Worm (Caenorhabditis elegans): Measurements from ENCODE around the gene ddx-17.
A peak's percentile ranks its signal among the peaks of the same experiment; 100 is the strongest.

The ddx-17 gene

ce11 chrV:14023074-14023473 is 11.2 kb upstream of the ddx-17 start, which contains the start of gene T08G5.15:
Gene T08G5.15 (minus strand): TSS chrV:14023174.
- TF ChIP-seq tab-1 (GFP tag; IDR thresholded peaks at IDR 0.05) = no peak
- TF ChIP-seq flt-1 (GFP tag; IDR thresholded peaks at IDR 0.05) = no peak
- no peak for TF ChIP-seq ztf-23 (GFP tag; IDR thresholded peaks at IDR 0.05)
- no peak for TF ChIP-seq T22C8.4 (GFP tag; IDR thresholded peaks at IDR 0.05)
- TF ChIP-seq cog-1 (tag; optimal IDR thresholded peaks at IDR 0.05) = no peak
- TF ChIP-seq ref-1 (GFP tag; conservative IDR thresholded peaks at IDR 0.05) = no peak
- TF ChIP-seq klf-2 (GFP tag; conservative IDR thresholded peaks at IDR 0.05) = no peak
- TF ChIP-seq ztf-29 (GFP tag; IDR thresholded peaks at IDR 0.05) = no peak
- TF ChIP-seq med-1 (GFP tag; optimal IDR thresholded peaks at IDR 0.05; ENCODE audit: insufficient read depth) = no peak

DNA sequence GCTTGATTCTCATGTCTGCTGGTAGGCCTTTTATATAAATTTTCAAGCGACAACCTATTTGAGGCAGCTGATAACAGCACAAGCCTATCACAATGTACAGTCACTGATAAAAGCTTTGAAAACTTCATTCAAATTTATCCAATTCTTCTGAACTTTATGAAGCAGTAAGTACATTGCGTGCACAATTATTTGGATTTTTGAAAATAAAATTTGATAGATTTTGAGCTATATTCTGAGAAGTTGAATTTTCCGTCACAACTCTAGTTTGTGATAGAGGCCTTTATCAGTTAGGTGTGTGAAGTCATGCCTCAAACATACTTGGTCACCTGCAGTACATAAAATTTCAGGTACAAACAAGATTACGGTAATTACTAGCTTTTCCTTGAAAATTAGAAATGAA is 6.8 kb upstream of the ddx-17 start, which contains the start of the genes mtl-2 and T08G5.1:
mtl-2 (minus strand) TSS at position 34 of the 400 bp plus-strand sequence.
T08G5.1 (plus strand) TSS at position 127 of the 400 bp plus-strand sequence.
- no peak for TF ChIP-seq ztf-23 (GFP tag; IDR thresholded peaks at IDR 0.05)
- TF ChIP-seq flt-1 (GFP tag; IDR thresholded peaks at IDR 0.05) = no peak
- no peak for TF ChIP-seq med-1 (GFP tag; optimal IDR thresholded peaks at IDR 0.05; ENCODE audit: insufficient read depth)
- TF ChIP-seq ref-1 (GFP tag; conservative IDR thresholded peaks at IDR 0.05) = no peak
- TF ChIP-seq T22C8.4 (GFP tag; IDR thresholded peaks at IDR 0.05) = no peak
- no peak for TF ChIP-seq tab-1 (GFP tag; IDR thresholded peaks at IDR 0.05)
- TF ChIP-seq cog-1 (tag; optimal IDR thresholded peaks at IDR 0.05) = no peak
- no peak for TF ChIP-seq ztf-29 (GFP tag; IDR thresholded peaks at IDR 0.05)
- TF ChIP-seq klf-2 (GFP tag; conservative IDR thresholded peaks at IDR 0.05) = no peak

- TF ChIP-seq ztf-23 (GFP tag; IDR thresholded peaks at IDR 0.05) = no peak
- TF ChIP-seq cog-1 (tag; optimal IDR thresholded peaks at IDR 0.05) = no peak
- TF ChIP-seq med-1 (GFP tag; optimal IDR thresholded peaks at IDR 0.05; ENCODE audit: insufficient read depth) = no peak
- no peak for TF ChIP-seq tab-1 (GFP tag; IDR thresholded peaks at IDR 0.05)
- TF ChIP-seq ztf-29 (GFP tag; IDR thresholded peaks at IDR 0.05) = no peak
These were observed 5.6 kb upstream of the ddx-17 start, which contains the start of gene srh-308 for ce11 chrV:14017476-14017875. Gene srh-308 (minus strand): TSS chrV:14017576.

DNA sequence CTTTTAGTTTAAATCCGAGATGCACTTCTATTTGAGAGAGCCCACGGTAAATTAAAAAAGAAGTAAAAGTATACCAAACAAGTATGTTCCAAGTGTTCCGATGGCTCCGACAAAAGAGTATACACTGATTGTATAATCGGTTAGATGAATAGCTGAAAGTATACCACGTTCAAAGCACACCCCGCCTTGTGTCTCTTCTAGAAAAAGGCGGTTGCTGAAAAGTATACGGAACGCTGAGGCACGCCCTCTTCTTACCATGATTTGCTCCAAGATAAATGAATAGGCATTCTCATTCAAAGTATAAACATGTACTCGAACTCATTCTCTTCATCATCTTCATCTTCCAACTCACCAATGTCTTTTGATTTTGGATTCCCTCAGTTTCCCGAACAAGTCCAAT is 2.5 kb upstream of the ddx-17 start, which contains the start of gene end-3:
end-3 (plus strand) TSS at position 301 of the 400 bp plus-strand sequence.
- TF ChIP-seq cog-1 (tag; optimal IDR thresholded peaks at IDR 0.05) = no peak
- TF ChIP-seq flt-1 (GFP tag; IDR thresholded peaks at IDR 0.05) = no peak
- no peak for TF ChIP-seq tab-1 (GFP tag; IDR thresholded peaks at IDR 0.05)
- no peak for TF ChIP-seq ztf-23 (GFP tag; IDR thresholded peaks at IDR 0.05)
- TF ChIP-seq klf-2 (GFP tag; conservative IDR thresholded peaks at IDR 0.05) = no peak
- TF ChIP-seq med-1 (GFP tag; optimal IDR thresholded peaks at IDR 0.05; ENCODE audit: insufficient read depth) = no peak
- TF ChIP-seq ztf-29 (GFP tag; IDR thresholded peaks at IDR 0.05) = no peak
- TF ChIP-seq ref-1 (GFP tag; conservative IDR thresholded peaks at IDR 0.05) = no peak
- TF ChIP-seq T22C8.4 (GFP tag; IDR thresholded peaks at IDR 0.05) = no peak

- TF ChIP-seq ztf-23 (GFP tag; IDR thresholded peaks at IDR 0.05) (no peak), ztf-29 (GFP tag; IDR thresholded peaks at IDR 0.05) (no peak), ref-1 (GFP tag; conservative IDR thresholded peaks at IDR 0.05) (no peak), med-1 (GFP tag; optimal IDR thresholded peaks at IDR 0.05; ENCODE audit: insufficient read depth) (no peak), cog-1 (tag; optimal IDR thresholded peaks at IDR 0.05) (no peak), T22C8.4 (GFP tag; IDR thresholded peaks at IDR 0.05) (no peak), flt-1 (GFP tag; IDR thresholded peaks at IDR 0.05) (no peak), tab-1 (GFP tag; IDR thresholded peaks at IDR 0.05) (no peak), klf-2 (GFP tag; conservative IDR thresholded peaks at IDR 0.05) (no peak)
These were observed 1.8 kb upstream of the ddx-17 start for ce11 chrV:14013638-14014037.

DNA sequence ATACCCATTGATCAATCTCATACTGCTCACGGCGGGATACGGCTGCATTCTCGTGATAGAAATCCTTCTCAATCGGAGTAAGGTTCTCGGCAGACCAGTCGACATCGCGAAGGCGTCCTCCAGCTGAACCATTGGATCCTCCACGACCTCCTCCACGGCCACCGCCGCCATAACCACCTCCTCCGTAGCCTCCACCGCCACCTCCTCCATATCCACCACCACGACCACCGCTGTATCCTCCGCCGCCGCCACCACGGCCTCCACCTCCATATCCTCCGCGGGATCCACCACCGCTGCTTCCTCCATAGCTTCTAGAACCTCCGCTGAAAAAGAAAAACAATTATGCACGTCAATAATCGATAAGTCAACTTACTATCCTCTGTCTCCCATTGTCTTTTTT is 425 bp downstream of the ddx-17 start:
- TF ChIP-seq ref-1 (GFP tag; conservative IDR thresholded peaks at IDR 0.05) = no peak
- 0 out of 2 replicates have a peak, but pooled peaks have one; percentile 33 for TF ChIP-seq ztf-23 (GFP tag; IDR thresholded peaks at IDR 0.05)
- TF ChIP-seq flt-1 (GFP tag; IDR thresholded peaks at IDR 0.05) = 0 out of 2 replicates have a peak, but pooled peaks have one; percentile 18

- TF ChIP-seq cog-1 (tag; optimal IDR thresholded peaks at IDR 0.05) (no peak), ref-1 (GFP tag; conservative IDR thresholded peaks at IDR 0.05) (no peak), klf-2 (GFP tag; conservative IDR thresholded peaks at IDR 0.05) (no peak), med-1 (GFP tag; optimal IDR thresholded peaks at IDR 0.05; ENCODE audit: insufficient read depth) (no peak), flt-1 (GFP tag; IDR thresholded peaks at IDR 0.05) (no peak), ztf-23 (GFP tag; IDR thresholded peaks at IDR 0.05) (no peak), tab-1 (GFP tag; IDR thresholded peaks at IDR 0.05) (no peak), ztf-29 (GFP tag; IDR thresholded peaks at IDR 0.05) (no peak), T22C8.4 (GFP tag; IDR thresholded peaks at IDR 0.05) (no peak)
These were observed 1.8 kb downstream of the ddx-17 start for ce11 chrV:14010021-14010420.

DNA sequence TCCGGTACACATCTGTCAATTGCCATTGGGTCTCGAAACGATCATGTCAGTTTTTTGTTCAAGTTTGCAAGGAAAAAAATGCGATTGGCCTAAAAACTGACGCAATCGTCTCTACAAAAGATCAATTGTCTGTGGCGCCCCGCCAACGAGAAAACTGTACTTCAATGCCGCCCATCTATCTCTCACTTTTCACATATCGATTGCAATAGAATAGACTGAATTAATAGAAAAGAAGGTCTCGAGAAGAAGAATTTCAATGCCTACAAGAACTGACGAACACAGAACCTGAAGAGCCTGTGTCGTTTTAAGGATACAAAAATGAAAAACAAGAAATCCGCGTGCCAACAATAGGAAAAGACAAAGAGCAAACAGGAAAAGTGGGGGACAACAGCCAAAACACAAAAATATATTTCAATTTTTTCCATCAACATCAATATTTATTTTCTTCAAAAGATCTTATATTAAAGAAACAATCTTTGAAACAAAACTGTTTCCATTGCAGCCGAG is 3.4 kb downstream of the ddx-17 start:
- TF ChIP-seq tab-1 (GFP tag; IDR thresholded peaks at IDR 0.05) (no peak), T22C8.4 (GFP tag; IDR thresholded peaks at IDR 0.05) (0 out of 2 replicates have a peak, but pooled peaks have one; percentile 10), ref-1 (GFP tag; conservative IDR thresholded peaks at IDR 0.05) (no peak)

DNA sequence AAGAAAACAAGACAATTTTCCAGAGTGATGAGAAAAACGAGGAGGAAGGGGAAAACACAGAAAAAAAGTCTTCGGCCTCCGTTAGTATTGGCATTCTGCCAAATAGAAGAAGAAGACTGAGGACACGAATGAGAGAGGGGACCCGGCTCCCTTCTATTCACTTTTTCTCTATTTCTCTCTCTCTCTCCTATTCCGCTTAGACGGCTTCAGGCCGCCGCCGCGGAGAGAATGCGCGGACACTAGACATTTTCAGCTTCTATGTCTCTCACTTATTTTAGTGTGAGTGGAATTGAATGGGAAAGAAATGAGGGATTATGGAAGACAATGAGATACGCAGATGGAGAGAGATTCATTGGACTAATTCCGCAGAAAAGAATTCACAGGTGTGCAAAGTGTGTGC is 5.0 kb downstream of the ddx-17 start:
- TF ChIP-seq flt-1 (GFP tag; IDR thresholded peaks at IDR 0.05) (0 out of 2 replicates have a peak, but pooled peaks have one; percentile 4), ztf-29 (GFP tag; IDR thresholded peaks at IDR 0.05) (no peak)

- no peak for TF ChIP-seq T22C8.4 (GFP tag; IDR thresholded peaks at IDR 0.05)
These were observed 6.0 kb downstream of the ddx-17 start, which contains the start of gene ric-7 for ce11 chrV:14005812-14006211. Gene ric-7 (minus strand): TSS chrV:14005912.

DNA sequence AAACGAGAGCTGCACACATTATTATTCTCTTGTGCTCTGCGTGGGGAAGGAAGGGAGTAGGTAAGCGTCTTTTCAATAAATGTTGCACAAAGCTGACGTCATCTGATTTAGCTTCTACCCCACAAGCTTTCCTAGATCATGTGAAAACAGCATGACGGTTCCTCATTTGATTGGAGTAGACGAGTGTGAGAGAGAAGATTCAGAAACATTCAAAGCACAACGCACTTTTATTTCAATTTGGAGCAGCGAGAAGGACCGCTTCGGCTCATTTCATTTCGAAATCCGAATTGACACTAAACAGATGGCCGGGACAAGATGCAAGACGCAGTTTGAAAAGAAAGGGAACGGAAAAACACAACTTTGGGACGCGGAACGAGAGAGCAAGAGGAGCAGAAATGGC is 7.5 kb downstream of the ddx-17 start:
- TF ChIP-seq ref-1 (GFP tag; conservative IDR thresholded peaks at IDR 0.05) (no peak), klf-2 (GFP tag; conservative IDR thresholded peaks at IDR 0.05) (no peak), ztf-29 (GFP tag; IDR thresholded peaks at IDR 0.05) (no peak), med-1 (GFP tag; optimal IDR thresholded peaks at IDR 0.05; ENCODE audit: insufficient read depth) (no peak), T22C8.4 (GFP tag; IDR thresholded peaks at IDR 0.05) (no peak), flt-1 (GFP tag; IDR thresholded peaks at IDR 0.05) (no peak), ztf-23 (GFP tag; IDR thresholded peaks at IDR 0.05) (no peak), cog-1 (tag; optimal IDR thresholded peaks at IDR 0.05) (no peak), tab-1 (GFP tag; IDR thresholded peaks at IDR 0.05) (no peak)
